Fruit fly (Drosophila melanogaster) whole organism, prepupa: ENCODE data around the gene CG10646.

Source experiments
- Blimp-1 ChIP-seq: fragments of 200-800 bp; sonication (Bioruptor generic); optimal IDR thresholded peaks from 3 replicates; lab custom pipeline; 2017; ENCODE audit warnings: missing biosample characterization, missing genetic modification characterization, mild to moderate bottlenecking, moderate library complexity, missing genetic modification reagents
- CG11294 ChIP-seq: fragments of 200-800 bp; sonication (Bioruptor generic); IDR thresholded peaks from 2 replicates; pipeline ENCODE4 v1.3.6; 2022; ENCODE audit warnings: missing biosample characterization, missing genetic modification characterization
- CG3032 ChIP-seq: fragments of 200-800 bp; optimal IDR thresholded peaks from 2 replicates; lab custom pipeline; 2019; ENCODE audit warnings: missing biosample characterization, mild to moderate bottlenecking, missing genetic modification characterization, moderate library complexity
- Gug ChIP-seq: fragments of 200-800 bp; sonication (Bioruptor generic); IDR thresholded peaks from 2 replicates; pipeline ENCODE4 v1.3.6; 2022; ENCODE audit warnings: missing biosample characterization, missing genetic modification characterization
- Hr38 ChIP-seq: sonication (Bioruptor generic); optimal IDR thresholded peaks from 2 replicates; lab custom pipeline; 2016; ENCODE audit warnings: missing biosample characterization, missing genetic modification characterization
- Sox102F ChIP-seq: fragments of 200-800 bp; sonication (Bioruptor generic); optimal IDR thresholded peaks from 2 replicates; lab custom pipeline; 2016; ENCODE audit warnings: missing biosample characterization, mild to moderate bottlenecking, missing genetic modification characterization
- esn ChIP-seq: fragments of 200-800 bp; sonication (Bioruptor generic); optimal IDR thresholded peaks from 2 replicates; lab custom pipeline; 2016; ENCODE audit warnings: missing biosample characterization, mild to moderate bottlenecking, missing genetic modification characterization, moderate library complexity
- net ChIP-seq: fragments of 200-800 bp; sonication (Bioruptor generic); optimal IDR thresholded peaks from 3 replicates; lab custom pipeline; 2016; ENCODE audit warnings: missing biosample characterization, missing genetic modification characterization
- spab ChIP-seq: fragments of 200-800 bp; sonication (Bioruptor generic); optimal IDR thresholded peaks from 2 replicates; lab custom pipeline; 2017; ENCODE audit warnings: missing biosample characterization, mild to moderate bottlenecking, missing genetic modification characterization, missing genetic modification reagents

- TF ChIP-seq CG11294: no peak
- TF ChIP-seq Blimp-1 (GFP tag; lab: Kevin White, UChicago): no peak
- TF ChIP-seq Hr38 (GFP tag; lab: Kevin White, UChicago): no peak
- TF ChIP-seq net: no peak
- no peak for TF ChIP-seq Sox102F (GFP tag; lab: Kevin White, UChicago)
- TF ChIP-seq spab (GFP tag; lab: Kevin White, UChicago): no peak
- TF ChIP-seq Gug: no peak
- no peak for TF ChIP-seq esn
- TF ChIP-seq CG3032: no peak
These were observed 33.2 kb downstream of the CG10646 start for dm6 chr3L:12470509-12470908.
